Fruit fly (Drosophila melanogaster) whole organism, pupa: Measurements from ENCODE around the gene Chchd2.
A peak's percentile ranks its signal among the peaks of the same experiment; 100 is the strongest.

Experiments used
- CG13204 ChIP-seq: fragments of 200-800 bp; sonication (Bioruptor generic); optimal IDR thresholded peaks from 2 replicates; lab custom pipeline; 2018; ENCODE audit warnings: missing biosample characterization, mild to moderate bottlenecking, missing genetic modification characterization, moderate library complexity
- CG32121 ChIP-seq: fragments of 200-800 bp; sonication (Bioruptor generic); IDR thresholded peaks from 2 replicates; pipeline ENCODE4 v1.3.6; 2022; ENCODE audit warnings: missing biosample characterization, missing genetic modification characterization
- CG8159 ChIP-seq: fragments of 200-800 bp; sonication (Bioruptor generic); optimal IDR thresholded peaks from 3 replicates; lab custom pipeline; 2018; ENCODE audit warnings: missing biosample characterization, mild to moderate bottlenecking, missing genetic modification characterization, moderate library complexity
- CG8301 ChIP-seq: fragments of 200-800 bp; sonication (Bioruptor generic); optimal IDR thresholded peaks from 2 replicates; lab custom pipeline; 2018; ENCODE audit warnings: missing biosample characterization, mild to moderate bottlenecking, missing genetic modification characterization
- Pif1B ChIP-seq: fragments of 200-800 bp; sonication (Bioruptor generic); optimal IDR thresholded peaks from 3 replicates; lab custom pipeline; 2016; ENCODE audit warnings: missing biosample characterization, missing genetic modification characterization
- Snoo ChIP-seq: fragments of 200-800 bp; sonication (Bioruptor generic); optimal IDR thresholded peaks from 3 replicates; lab custom pipeline; 2017; ENCODE audit warnings: missing biosample characterization, mild to moderate bottlenecking, missing genetic modification characterization, inconsistent platforms
- fd96Ca ChIP-seq: fragments of 200-800 bp; sonication (Bioruptor generic); IDR thresholded peaks from 3 replicates; pipeline ENCODE4 v1.3.6; 2022; ENCODE audit warnings: missing biosample characterization, missing genetic modification characterization

dm6 chrX:17129733-17130466 is 18.9 kb upstream of the Chchd2 start:
- TF ChIP-seq Pif1B (GFP tag; lab: Kevin White, UChicago) (peak; percentile 52), CG8159 (tag; lab: Kevin White, UChicago) (no peak), fd96Ca (GFP tag; lab: Robert Waterston, UW) (no peak), CG32121 (GFP tag; lab: Robert Waterston, UW) (peak; percentile 62; the same call in 1 of the 2 replicates), Snoo (peak; percentile 17), CG8301 (peak; percentile 31), CG13204 (no peak)
